Worm (Caenorhabditis elegans) whole organism, L1 larva: Measurements from ENCODE around the gene fbxc-58.

Experiments
- F16B12.6 ChIP-seq: fragments of 150-350 bp; optimal IDR thresholded peaks from 2 replicates; lab custom pipeline; 2014; ENCODE audit warnings: missing biosample characterization, missing genetic modification characterization
- blmp-1 ChIP-seq: fragments of 150-350 bp; optimal IDR thresholded peaks from 2 replicates; lab custom pipeline; 2014; ENCODE audit warnings: missing biosample characterization, missing genetic modification characterization
- ceh-82 ChIP-seq, 3 experiments: fragments of 150-350 bp in 1 of 3; sonication (generic microtip) in 2 of 3; optimal IDR thresholded peaks; 2 replicates each; lab custom pipeline; 2014 to 2017; ENCODE audit warnings: missing biosample characterization in 3 of 3, missing genetic modification characterization in 3 of 3
- ceh-88 ChIP-seq: fragments of 200-800 bp; sonication (Bioruptor generic); IDR thresholded peaks from 2 replicates; pipeline ENCODE4 v1.3.6; 2022; ENCODE audit warnings: missing genetic modification characterization, missing compliant biosample characterization
- dsc-1 ChIP-seq: sonication (generic microtip); optimal IDR thresholded peaks from 2 replicates; lab custom pipeline; 2016; ENCODE audit warnings: mild to moderate bottlenecking, missing genetic modification characterization, missing compliant biosample characterization
- efl-1 ChIP-seq, 4 experiments: fragments of 150-350 bp; optimal IDR thresholded peaks in 3 of 4; peaks in 1 of 4; 1 replicate in 1 of 4; 2 replicates in 3 of 4; lab custom pipeline; 2014; ENCODE audit warnings: missing biosample characterization in 2 of 4, missing genetic modification characterization in 2 of 4, missing genetic modification reagents in 2 of 4
- elt-2 ChIP-seq: sonication (generic microtip); optimal IDR thresholded peaks from 2 replicates; lab custom pipeline; 2016; ENCODE audit warnings: missing genetic modification characterization, mild to moderate bottlenecking, inconsistent platforms, missing compliant biosample characterization, missing genetic modification reagents
- elt-3 ChIP-seq, 6 experiments: fragments of 150-350 bp in 1 of 6; sonication (generic microtip); optimal IDR thresholded peaks; 2 replicates each; lab custom pipeline; 2017 to 2018; ENCODE audit warnings: missing biosample characterization in 6 of 6, missing genetic modification characterization in 6 of 6, inconsistent platforms in 1 of 6
- fkh-10 ChIP-seq: sonication (generic microtip); optimal IDR thresholded peaks from 2 replicates; lab custom pipeline; 2017; ENCODE audit warnings: missing biosample characterization, missing genetic modification reagents, missing genetic modification characterization
- fkh-4 ChIP-seq: sonication (generic microtip); optimal IDR thresholded peaks from 2 replicates; lab custom pipeline; 2016; ENCODE audit warnings: missing compliant biosample characterization, missing genetic modification characterization, borderline replicate concordance
- irx-1 ChIP-seq: sonication (generic microtip); optimal IDR thresholded peaks from 2 replicates; lab custom pipeline; 2016; ENCODE audit warnings: missing genetic modification characterization, missing compliant biosample characterization
- isw-1 ChIP-seq: fragments of 200-800 bp; sonication (Bioruptor generic); IDR thresholded peaks from 2 replicates; pipeline ENCODE4 v1.3.6; 2022; ENCODE audit warnings: missing genetic modification characterization, missing compliant biosample characterization
- jun-1 ChIP-seq: fragments of 150-350 bp; optimal IDR thresholded peaks from 2 replicates; lab custom pipeline; 2014; ENCODE audit warnings: missing biosample characterization, missing genetic modification reagents, missing genetic modification characterization
- lin-14 ChIP-seq: fragments of 200-800 bp; sonication (Bioruptor generic); optimal IDR thresholded peaks from 2 replicates; lab custom pipeline; 2018; ENCODE audit warnings: mild to moderate bottlenecking, missing genetic modification characterization, moderate library complexity, missing compliant biosample characterization
- lin-35 ChIP-seq, 2 experiments: fragments of 150-350 bp; optimal IDR thresholded peaks; 2 replicates each; lab custom pipeline; 2014; ENCODE audit warnings: missing biosample characterization in 2 of 2, missing genetic modification characterization in 2 of 2, missing genetic modification reagents in 2 of 2
- lsy-2 ChIP-seq, 2 experiments: fragments of 150-350 bp; optimal IDR thresholded peaks; 2 replicates each; lab custom pipeline; 2014; ENCODE audit warnings: missing biosample characterization in 2 of 2, missing genetic modification characterization in 2 of 2
- mef-2 ChIP-seq: fragments of 150-350 bp; optimal IDR thresholded peaks from 2 replicates; lab custom pipeline; 2014; ENCODE audit warnings: missing biosample characterization, missing genetic modification characterization
- mep-1 ChIP-seq: fragments of 150-350 bp; optimal IDR thresholded peaks from 2 replicates; lab custom pipeline; 2014; ENCODE audit warnings: missing biosample characterization, missing genetic modification characterization
- nhr-11 ChIP-seq: fragments of 150-350 bp; optimal IDR thresholded peaks from 2 replicates; lab custom pipeline; 2014; ENCODE audit warnings: missing biosample characterization, missing genetic modification characterization
- nhr-20 ChIP-seq: sonication (generic microtip); optimal IDR thresholded peaks from 2 replicates; lab custom pipeline; 2016; ENCODE audit warnings: mild to moderate bottlenecking, missing genetic modification characterization, missing compliant biosample characterization
- nhr-47 ChIP-seq: sonication (generic microtip); optimal IDR thresholded peaks from 2 replicates; lab custom pipeline; 2016; ENCODE audit warnings: mild to moderate bottlenecking, missing genetic modification characterization, moderate library complexity, missing compliant biosample characterization
- nhr-71 ChIP-seq: sonication (generic microtip); optimal IDR thresholded peaks from 2 replicates; lab custom pipeline; 2016; ENCODE audit warnings: mild to moderate bottlenecking, missing genetic modification characterization, moderate library complexity, missing compliant biosample characterization
- nhr-76 ChIP-seq: sonication (generic microtip); optimal IDR thresholded peaks from 2 replicates; lab custom pipeline; 2017; ENCODE audit warnings: missing biosample characterization, missing genetic modification characterization
- nhr-77 ChIP-seq: fragments of 150-350 bp; optimal IDR thresholded peaks from 2 replicates; lab custom pipeline; 2014; ENCODE audit warnings: missing biosample characterization, missing genetic modification characterization
- nhr-85 ChIP-seq: sonication (generic microtip); peaks from one replicate; lab custom pipeline; 2016; ENCODE audit warnings: missing genetic modification characterization, inconsistent platforms, missing compliant biosample characterization
- rnt-1 ChIP-seq: sonication (generic microtip); optimal IDR thresholded peaks from 2 replicates; lab custom pipeline; 2016; ENCODE audit warnings: mild to moderate bottlenecking, missing genetic modification characterization, moderate library complexity, missing compliant biosample characterization
- snu-23 ChIP-seq: sonication (generic microtip); optimal IDR thresholded peaks from 2 replicates; lab custom pipeline; 2016; ENCODE audit warnings: missing genetic modification characterization, missing compliant biosample characterization
- sox-4 ChIP-seq: sonication (generic microtip); optimal IDR thresholded peaks from 2 replicates; lab custom pipeline; 2016; ENCODE audit warnings: missing genetic modification characterization, missing compliant biosample characterization
- tbx-2 ChIP-seq: sonication (generic microtip); optimal IDR thresholded peaks from 2 replicates; lab custom pipeline; 2016; ENCODE audit warnings: missing genetic modification characterization, missing compliant biosample characterization
- tlp-1 ChIP-seq: fragments of 150-350 bp; optimal IDR thresholded peaks from 2 replicates; lab custom pipeline; 2014; ENCODE audit warnings: missing biosample characterization, missing genetic modification characterization
- unc-30 ChIP-seq: sonication (generic microtip); optimal IDR thresholded peaks from 2 replicates; lab custom pipeline; 2017; ENCODE audit warnings: missing biosample characterization, missing genetic modification characterization
- unc-62 ChIP-seq: fragments of 150-350 bp; optimal IDR thresholded peaks from 2 replicates; lab custom pipeline; 2014; ENCODE audit warnings: missing biosample characterization, missing genetic modification reagents, missing genetic modification characterization
- unc-98 ChIP-seq: fragments of 200-800 bp; sonication (Bioruptor generic); IDR thresholded peaks from 2 replicates; pipeline ENCODE4 v1.3.6; 2022; ENCODE audit warnings: missing genetic modification characterization, missing compliant biosample characterization
- zag-1 ChIP-seq: fragments of 150-350 bp; optimal IDR thresholded peaks from 2 replicates; lab custom pipeline; 2014; ENCODE audit warnings: missing biosample characterization, missing genetic modification characterization
- ztf-4 ChIP-seq: fragments of 150-350 bp; optimal IDR thresholded peaks from 2 replicates; lab custom pipeline; 2014; ENCODE audit warnings: missing biosample characterization, missing genetic modification characterization

Gene fbxc-58

ce11 chrIV:9341591-9341990, 29.7 kb upstream of the fbxc-58 start, which contains the start of gene vps-26 (continued):
- TF ChIP-seq dsc-1 (tag; lab: Kevin White, UChicago) (no peak), isw-1 (GFP tag; lab: Robert Waterston, UW) (no peak), snu-23 (GFP tag; lab: Kevin White, UChicago) (peak; percentile 33), unc-62 (no peak), blmp-1 (tag; lab: Kevin White, UChicago) (peak; percentile 9), nhr-47 (tag; lab: Kevin White, UChicago) (peak; percentile 2), nhr-20 (peak; percentile 8), jun-1 (no peak), nhr-77 (tag; lab: Kevin White, UChicago) (no peak), tbx-2 (tag; lab: Kevin White, UChicago) (no peak), lin-14 (peak; percentile 39), irx-1 (tag; lab: Kevin White, UChicago) (peak; percentile 13), lsy-2 (tag; optimal IDR thresholded peaks at IDR 0.05; lab: Kevin White, UChicago) (peak; percentile 32 to 55), nhr-11 (tag; lab: Kevin White, UChicago) (no peak), mef-2 (tag; lab: Kevin White, UChicago) (no peak), fkh-10 (GFP tag; lab: Kevin White, UChicago) (no peak), rnt-1 (tag; lab: Kevin White, UChicago) (peak; percentile 7)

ce11 chrIV:9343102-9343599, 28.2 kb upstream of the fbxc-58 start, which contains the start of gene pigc-1:
Gene pigc-1 (minus strand): TSS chrIV:9343152.
- TF ChIP-seq efl-1 (optimal IDR thresholded peaks at IDR 0.05; lab: Kevin White, UChicago) = no peak
- TF ChIP-seq efl-1 (GFP tag; optimal IDR thresholded peaks at IDR 0.05 in 1 of 2; lab: Kevin White, UChicago) = peak in 1 of 2 experiments; percentile 16
- no peak for TF ChIP-seq ztf-4 (tag; lab: Kevin White, UChicago)
- TF ChIP-seq, all 84 proteins: peak for 1

DNA sequence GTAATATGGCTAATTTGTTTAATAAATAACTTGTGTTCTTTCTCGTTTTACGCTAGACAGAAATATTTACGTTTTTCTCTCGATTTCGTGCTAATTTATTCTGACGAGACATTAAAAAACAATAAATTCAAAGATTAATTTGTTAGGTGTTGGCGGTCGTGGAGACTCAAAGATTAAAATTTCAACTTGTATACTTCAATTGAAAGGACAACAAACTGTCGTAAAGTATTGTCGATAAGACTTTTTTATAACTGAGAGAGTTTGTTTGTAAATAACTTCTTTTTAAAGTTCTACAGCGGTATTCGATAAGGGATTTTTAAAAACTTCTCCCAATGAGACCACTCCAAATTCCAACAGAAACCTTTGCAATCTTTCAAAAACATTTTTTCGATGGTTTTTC, 17.6 kb upstream of the fbxc-58 start:
- TF ChIP-seq tlp-1 (tag; lab: Kevin White, UChicago) = no peak

DNA sequence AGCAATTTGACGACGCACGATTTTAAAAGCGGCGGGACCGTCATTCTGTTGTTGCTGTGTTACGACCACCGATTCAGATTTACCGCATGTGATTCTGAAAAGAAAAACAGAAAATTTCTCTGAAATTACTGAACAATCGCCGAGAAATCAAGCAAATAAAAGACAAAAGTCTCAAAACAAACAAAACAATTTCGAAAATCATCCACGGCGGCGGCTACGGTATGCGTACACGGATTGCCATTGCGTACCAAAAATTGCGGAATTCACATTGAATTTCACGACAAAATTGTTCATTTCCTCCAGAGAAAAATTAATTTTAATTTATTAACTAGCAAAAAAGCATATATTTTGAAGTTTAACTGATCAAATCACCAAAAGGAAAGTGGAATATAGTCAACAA, 4.9 kb upstream of the fbxc-58 start, which contains the start of gene pezo-1:
Gene pezo-1 (minus strand): TSS at position 101 of the 400 bp plus-strand sequence.
- TF ChIP-seq lin-14 (no peak), zag-1 (no peak), nhr-76 (tag; lab: Kevin White, UChicago) (no peak), efl-1 (optimal IDR thresholded peaks at IDR 0.05; lab: Kevin White, UChicago) (no peak), efl-1 (GFP tag; optimal IDR thresholded peaks at IDR 0.05 in 1 of 2; lab: Kevin White, UChicago) (peak in 1 of 2 experiments; percentile 30), elt-3 (tag; optimal IDR thresholded peaks at IDR 0.05; lab: Kevin White, UChicago) (no peak), F16B12.6 (peak; percentile 6), isw-1 (GFP tag; lab: Robert Waterston, UW) (no peak), lsy-2 (tag; optimal IDR thresholded peaks at IDR 0.05; lab: Kevin White, UChicago) (peak in 1 of 2 experiments; percentile 43), tbx-2 (tag; lab: Kevin White, UChicago) (no peak), unc-98 (no peak), ceh-88 (no peak)

DNA sequence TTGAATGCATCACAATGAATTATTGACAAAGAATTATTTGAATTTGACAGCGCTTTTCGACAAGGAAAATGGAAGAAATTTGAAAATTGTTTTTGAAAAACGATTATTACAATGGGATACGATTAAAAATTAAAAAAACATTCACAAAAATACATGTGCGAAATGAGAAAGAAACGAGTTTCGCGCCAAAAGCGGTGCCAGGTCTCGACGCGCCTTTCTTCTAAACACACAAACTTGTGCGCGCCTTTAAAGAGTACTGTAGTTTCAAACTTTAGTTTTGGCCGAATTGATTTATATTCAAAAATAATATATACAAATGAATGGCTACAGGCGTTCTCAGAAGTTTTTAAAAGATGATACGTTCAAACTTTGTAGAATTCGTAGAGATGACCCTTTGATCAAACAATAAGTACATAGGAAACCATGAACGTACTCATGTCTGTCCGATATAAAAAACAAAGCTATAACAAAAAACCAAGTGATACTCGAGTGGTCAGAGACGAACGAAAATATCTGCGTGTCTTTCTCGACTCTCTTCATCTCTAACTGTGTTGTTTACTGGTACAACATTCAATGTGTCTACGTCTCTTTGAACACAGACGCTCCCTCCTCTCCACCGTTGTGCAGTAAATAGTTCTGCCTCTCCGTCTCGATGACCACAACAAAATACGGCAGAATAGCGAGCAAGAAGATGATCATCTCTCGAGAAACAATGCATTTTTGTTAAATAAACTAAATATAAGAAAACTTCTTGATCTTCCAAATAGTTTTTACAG, 3.3 kb upstream of the fbxc-58 start:
- TF ChIP-seq lsy-2 (tag; optimal IDR thresholded peaks at IDR 0.05; lab: Kevin White, UChicago) (peak in 1 of 2 experiments; percentile 45), mep-1 (tag; lab: Kevin White, UChicago) (peak; percentile 16), rnt-1 (tag; lab: Kevin White, UChicago) (peak; percentile 36), sox-4 (tag; lab: Kevin White, UChicago) (no peak), ceh-82 (tag; optimal IDR thresholded peaks at IDR 0.05; lab: Kevin White, UChicago) (no peak), snu-23 (GFP tag; lab: Kevin White, UChicago) (peak; percentile 41), ztf-4 (tag; lab: Kevin White, UChicago) (no peak), unc-62 (no peak), fkh-10 (GFP tag; lab: Kevin White, UChicago) (no peak), efl-1 (optimal IDR thresholded peaks at IDR 0.05; lab: Kevin White, UChicago) (peak; percentile 19 to 40), efl-1 (GFP tag; optimal IDR thresholded peaks at IDR 0.05 in 1 of 2; lab: Kevin White, UChicago) (peak in 1 of 2 experiments; percentile 48), fkh-4 (no peak), nhr-76 (tag; lab: Kevin White, UChicago) (no peak), elt-2 (tag; lab: Kevin White, UChicago) (no peak), nhr-71 (tag; lab: Kevin White, UChicago) (peak; percentile 9), lin-14 (peak; percentile 59), unc-30 (tag; lab: Kevin White, UChicago) (no peak), nhr-85 (peak; percentile 62), lin-35 (GFP tag; optimal IDR thresholded peaks at IDR 0.05; lab: Kevin White, UChicago) (peak in 1 of 2 experiments; percentile 55)
